Fruit fly (Drosophila melanogaster) whole organism, prepupa: ENCODE results near the gene CG32032.

Experiments used
- CG10631 ChIP-seq: fragments of 200-800 bp; sonication (Bioruptor generic); optimal IDR thresholded peaks from 2 replicates; lab custom pipeline; 2016; ENCODE audit warnings: missing biosample characterization, missing genetic modification characterization
- CG10669 ChIP-seq: fragments of 200-800 bp; sonication (Bioruptor generic); optimal IDR thresholded peaks from 3 replicates; lab custom pipeline; 2018; ENCODE audit warnings: missing biosample characterization, mild to moderate bottlenecking, missing genetic modification characterization, moderate library complexity
- CG11294 ChIP-seq: fragments of 200-800 bp; sonication (Bioruptor generic); IDR thresholded peaks from 2 replicates; pipeline ENCODE4 v1.3.6; 2022; ENCODE audit warnings: missing biosample characterization, missing genetic modification characterization
- CG11762 ChIP-seq: fragments of 200-800 bp; sonication (Bioruptor generic); optimal IDR thresholded peaks from 3 replicates; lab custom pipeline; 2016; ENCODE audit warnings: missing biosample characterization, missing genetic modification characterization; ENCODE audit not compliant: insufficient read depth
- CG15336 ChIP-seq: fragments of 200-800 bp; sonication (Bioruptor generic); IDR thresholded peaks from 2 replicates; pipeline ENCODE4 v1.3.6; 2022; ENCODE audit warnings: missing biosample characterization, missing genetic modification characterization
- CG1621 ChIP-seq: fragments of 200-800 bp; sonication (Bioruptor generic); optimal IDR thresholded peaks from 3 replicates; lab custom pipeline; 2018; ENCODE audit warnings: missing biosample characterization, mild to moderate bottlenecking, missing genetic modification characterization
- CG16779 ChIP-seq: fragments of 200-800 bp; sonication (Bioruptor generic); optimal IDR thresholded peaks from 3 replicates; lab custom pipeline; 2017; ENCODE audit warnings: missing biosample characterization, mild to moderate bottlenecking, missing genetic modification characterization
- CG32006 ChIP-seq: fragments of 200-800 bp; sonication (Bioruptor generic); optimal IDR thresholded peaks from 3 replicates; lab custom pipeline; 2017; ENCODE audit warnings: missing biosample characterization, mild to moderate bottlenecking, missing genetic modification characterization
- CG34406 ChIP-seq: fragments of 200-800 bp; sonication (Bioruptor generic); optimal IDR thresholded peaks from 3 replicates; lab custom pipeline; 2016; ENCODE audit warnings: missing biosample characterization, missing genetic modification characterization
- CG6163 ChIP-seq: fragments of 200-800 bp; sonication (Bioruptor generic); IDR thresholded peaks from 3 replicates; pipeline ENCODE4 v1.3.6; 2022; ENCODE audit warnings: missing biosample characterization, missing genetic modification characterization
- CG6276 ChIP-seq: fragments of 200-800 bp; sonication (Bioruptor generic); optimal IDR thresholded peaks from 2 replicates; lab custom pipeline; 2017; ENCODE audit warnings: missing biosample characterization, mild to moderate bottlenecking, missing genetic modification characterization
- CG6808 ChIP-seq: fragments of 200-800 bp; sonication (Bioruptor generic); optimal IDR thresholded peaks from 3 replicates; lab custom pipeline; 2017; ENCODE audit warnings: missing biosample characterization, missing genetic modification characterization, mild to moderate bottlenecking, moderate library complexity, missing genetic modification reagents
- CG8119 ChIP-seq: fragments of 200-800 bp; sonication (Bioruptor generic); IDR thresholded peaks from 3 replicates; pipeline ENCODE4 v1.3.6; 2022; ENCODE audit warnings: missing biosample characterization, missing genetic modification characterization
- CG8632 ChIP-seq: fragments of 200-800 bp; sonication (Bioruptor generic); optimal IDR thresholded peaks from 3 replicates; lab custom pipeline; 2016; ENCODE audit warnings: missing biosample characterization, missing genetic modification characterization
- Eip78C ChIP-seq: fragments of 200-800 bp; sonication (Bioruptor generic); peaks from one replicate; lab custom pipeline; 2016; ENCODE audit warnings: missing biosample characterization, missing genetic modification characterization
- Ets96B ChIP-seq: fragments of 200-800 bp; optimal IDR thresholded peaks from 2 replicates; lab custom pipeline; 2019; ENCODE audit warnings: missing biosample characterization, mild to moderate bottlenecking, missing genetic modification characterization, moderate library complexity
- Hr38 ChIP-seq: sonication (Bioruptor generic); optimal IDR thresholded peaks from 2 replicates; lab custom pipeline; 2016; ENCODE audit warnings: missing biosample characterization, missing genetic modification characterization
- Hr4 ChIP-seq: fragments of 200-800 bp; sonication (Bioruptor generic); optimal IDR thresholded peaks from 3 replicates; lab custom pipeline; 2016; ENCODE audit warnings: missing biosample characterization, missing genetic modification characterization
- Lpt ChIP-seq: fragments of 200-800 bp; sonication (Bioruptor generic); optimal IDR thresholded peaks from 3 replicates; lab custom pipeline; 2016; ENCODE audit warnings: missing biosample characterization, missing genetic modification characterization
- OdsH ChIP-seq: fragments of 200-800 bp; sonication (Bioruptor generic); optimal IDR thresholded peaks from 3 replicates; lab custom pipeline; 2016; ENCODE audit warnings: missing biosample characterization, missing genetic modification characterization
- Sox102F ChIP-seq: fragments of 200-800 bp; sonication (Bioruptor generic); optimal IDR thresholded peaks from 2 replicates; lab custom pipeline; 2016; ENCODE audit warnings: missing biosample characterization, mild to moderate bottlenecking, missing genetic modification characterization
- Sox14 ChIP-seq: fragments of 200-800 bp; sonication (Bioruptor generic); optimal IDR thresholded peaks from 3 replicates; lab custom pipeline; 2016; ENCODE audit warnings: missing biosample characterization, missing genetic modification characterization
- Sox15 ChIP-seq: fragments of 200-800 bp; sonication (Bioruptor generic); optimal IDR thresholded peaks from 3 replicates; lab custom pipeline; 2016; ENCODE audit warnings: missing biosample characterization, missing genetic modification characterization
- dsx ChIP-seq: fragments of 200-800 bp; optimal IDR thresholded peaks from 3 replicates; lab custom pipeline; 2019; ENCODE audit warnings: missing biosample characterization, mild to moderate bottlenecking, missing genetic modification characterization, moderate library complexity; ENCODE audit not compliant: poor library complexity, severe bottlenecking
- eg ChIP-seq: fragments of 200-800 bp; sonication (Bioruptor generic); IDR thresholded peaks from 3 replicates; pipeline ENCODE4 v1.3.6; 2022; ENCODE audit warnings: missing biosample characterization, missing genetic modification characterization
- fd85E ChIP-seq: fragments of 200-800 bp; sonication (Bioruptor generic); optimal IDR thresholded peaks from 3 replicates; lab custom pipeline; 2016; ENCODE audit warnings: missing biosample characterization, missing genetic modification characterization
- lz ChIP-seq: fragments of 200-800 bp; sonication (Bioruptor generic); optimal IDR thresholded peaks from 3 replicates; lab custom pipeline; 2016; ENCODE audit warnings: missing biosample characterization, missing genetic modification characterization
- salr ChIP-seq, 2 experiments: fragments of 200-800 bp; sonication (Bioruptor generic); optimal IDR thresholded peaks; 3 replicates each; lab custom pipeline; 2016 to 2018; ENCODE audit warnings: missing biosample characterization in 2 of 2, missing genetic modification characterization in 2 of 2, mild to moderate bottlenecking in 1 of 2
- svp ChIP-seq: fragments of 200-800 bp; sonication (Bioruptor generic); peaks from one replicate; lab custom pipeline; 2016; ENCODE audit warnings: missing biosample characterization, missing genetic modification characterization

Gene CG32032

DNA sequence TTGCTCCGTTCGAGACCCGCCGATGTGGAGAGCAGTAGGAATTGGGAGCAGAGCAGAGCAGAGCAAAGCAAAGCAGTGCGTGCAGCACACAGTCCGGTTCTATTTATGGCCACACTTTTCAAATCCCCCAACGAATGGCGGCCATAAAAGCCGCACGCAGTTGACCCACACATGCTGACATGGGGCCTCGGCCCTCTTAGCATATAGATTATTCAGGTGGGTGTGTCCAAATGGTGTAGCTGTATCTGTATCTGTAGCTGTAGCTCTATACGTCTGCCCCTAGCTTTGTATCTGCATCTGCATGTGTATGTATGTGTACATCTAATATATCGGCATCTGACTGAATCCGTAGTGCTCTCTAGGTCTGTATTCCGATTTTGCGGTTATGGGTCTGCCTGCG lies 28.4 kb downstream of the CG32032 start:
- TF ChIP-seq Hr4 (no peak), CG11762 (GFP tag; lab: Kevin White, UChicago) (no peak), CG6163 (GFP tag; lab: Robert Waterston, UW) (no peak), CG1621 (no peak), CG8119 (GFP tag; lab: Robert Waterston, UW) (no peak), CG34406 (GFP tag; lab: Kevin White, UChicago) (no peak), Lpt (GFP tag; lab: Kevin White, UChicago) (no peak)

DNA sequence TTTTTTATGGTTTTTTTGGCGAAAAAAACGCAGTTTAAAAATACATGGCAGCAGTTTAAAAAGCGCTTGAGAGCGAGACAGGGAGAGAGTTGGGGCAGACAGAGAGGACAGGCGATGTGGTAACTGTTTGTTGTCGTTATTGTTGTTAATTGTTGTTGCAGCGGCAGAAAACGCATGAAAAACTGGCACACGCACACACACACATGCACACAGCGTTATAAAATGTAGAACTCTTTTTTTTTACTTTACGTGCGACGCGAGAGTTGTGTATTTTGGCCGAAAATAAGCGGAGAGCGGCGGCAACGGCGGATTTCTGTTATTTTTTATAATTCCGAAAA lies 32.0 kb downstream of the CG32032 start:
- no peak for TF ChIP-seq CG34406 (GFP tag; lab: Kevin White, UChicago)
- TF ChIP-seq CG6163 (GFP tag; lab: Robert Waterston, UW) = 0 out of 3 replicates have a peak, but pooled peaks have one; percentile 9

DNA sequence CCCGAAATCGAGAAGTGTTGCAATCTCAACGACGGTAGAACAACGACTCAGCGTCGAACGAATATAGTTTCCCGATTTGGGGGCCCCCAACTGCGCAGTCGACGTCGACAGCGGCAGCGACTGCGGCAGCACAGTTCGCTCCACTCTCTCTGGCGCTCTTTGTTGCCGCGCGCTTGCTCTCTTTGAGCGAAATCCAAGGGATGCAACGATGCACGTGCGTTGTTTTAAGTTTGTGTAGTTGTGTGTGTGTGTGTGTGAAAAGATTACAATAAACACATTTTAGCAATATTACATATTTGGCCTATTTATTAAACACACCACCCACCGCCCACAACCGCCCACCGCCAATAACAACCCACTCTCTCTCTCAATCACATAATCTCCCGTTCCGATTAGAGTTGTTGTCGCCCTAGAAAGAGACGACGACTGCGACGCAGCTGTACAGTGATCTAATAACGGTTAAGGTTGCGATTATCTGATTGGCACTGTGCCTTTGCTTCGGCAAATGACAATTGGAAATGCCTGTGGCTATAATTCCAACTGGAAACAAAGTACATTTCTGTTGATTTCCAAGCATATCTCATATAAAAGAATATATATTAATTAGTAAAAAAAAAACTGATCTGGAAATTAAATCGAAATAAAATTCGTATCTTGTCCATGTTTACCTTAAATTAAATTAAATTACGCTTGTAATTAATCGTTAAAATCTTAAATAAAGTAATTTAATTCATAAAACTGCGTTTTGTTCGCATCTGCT lies 32.6 kb downstream of the CG32032 start:
- TF ChIP-seq CG8119 (GFP tag; lab: Robert Waterston, UW) = 0 out of 3 replicates have a peak, but pooled peaks have one; percentile 21
- no peak for TF ChIP-seq salr (GFP tag; optimal IDR thresholded peaks at IDR 0.05; lab: Kevin White, UChicago)
- TF ChIP-seq CG16779 = peak; percentile 23
- peak; percentile 18; the same call in 1 of the 3 replicates for TF ChIP-seq CG6163 (GFP tag; lab: Robert Waterston, UW)
- TF ChIP-seq CG15336 = peak; percentile 33; the same call in 1 of the 2 replicates
- TF ChIP-seq lz (GFP tag; lab: Kevin White, UChicago) = no peak
- TF ChIP-seq CG32006 (GFP tag; lab: Kevin White, UChicago) = peak; percentile 47
- TF ChIP-seq eg (GFP tag; lab: Robert Waterston, UW) = peak; percentile 46; the same call in 2 of the 3 replicates
- no peak for TF ChIP-seq OdsH (GFP tag; lab: Kevin White, UChicago)
- no peak for TF ChIP-seq Sox102F (GFP tag; lab: Kevin White, UChicago)
- no peak for TF ChIP-seq CG10631 (GFP tag; lab: Kevin White, UChicago)
- TF ChIP-seq CG6808 (GFP tag; lab: Kevin White, UChicago) = no peak
- TF ChIP-seq fd85E (GFP tag; lab: Kevin White, UChicago) = peak; percentile 18
- peak; percentile 75 for TF ChIP-seq Eip78C
- TF ChIP-seq svp = peak; percentile 63
- no peak for TF ChIP-seq CG6276 (GFP tag; lab: Kevin White, UChicago)
- no peak for TF ChIP-seq Hr38 (GFP tag; lab: Kevin White, UChicago)
- TF ChIP-seq CG11294 (GFP tag; lab: Robert Waterston, UW) = no peak

DNA sequence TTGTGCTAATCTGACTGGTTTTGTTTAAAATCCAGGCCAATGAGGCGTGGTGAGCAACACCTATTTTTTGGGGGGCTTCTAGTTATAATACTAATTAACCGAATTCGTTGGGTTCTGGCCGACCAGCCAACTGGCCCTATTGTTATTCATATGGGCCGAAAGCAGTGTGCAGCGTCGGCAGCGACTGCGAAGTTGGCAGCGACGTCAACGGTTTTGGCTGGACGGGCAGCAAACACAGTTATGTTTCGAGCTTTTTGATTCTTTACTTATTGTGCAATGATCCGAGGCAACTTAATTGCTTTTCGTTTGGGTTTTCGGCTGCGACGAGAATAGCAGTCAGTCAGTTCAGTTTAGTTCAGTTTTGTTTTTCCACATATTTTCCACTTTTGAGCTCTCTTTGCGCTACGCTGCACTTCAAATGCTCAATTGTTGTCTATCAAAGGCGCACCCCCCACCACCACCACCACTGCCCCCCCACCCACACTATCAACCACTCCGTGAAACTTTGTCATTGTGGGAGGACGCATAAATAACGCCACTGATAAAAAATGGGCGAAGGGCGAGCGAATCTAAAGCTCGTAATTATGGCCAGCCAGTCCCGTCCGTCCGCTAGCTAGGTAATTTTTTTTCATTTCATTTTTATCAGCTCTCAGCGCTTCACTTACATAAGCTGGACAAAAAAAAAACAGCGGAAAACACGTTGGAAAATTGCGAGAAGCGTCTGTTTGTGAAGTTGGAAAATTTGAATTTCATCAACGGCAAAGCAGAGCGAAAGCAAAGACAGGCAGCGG lies 33.4 kb downstream of the CG32032 start:
- TF ChIP-seq Eip78C (no peak), eg (GFP tag; lab: Robert Waterston, UW) (no peak), Ets96B (tag; lab: Kevin White, UChicago) (no peak), dsx (GFP tag; lab: Kevin White, UChicago) (no peak), CG10669 (GFP tag; lab: Kevin White, UChicago) (no peak), fd85E (GFP tag; lab: Kevin White, UChicago) (no peak), salr (GFP tag; optimal IDR thresholded peaks at IDR 0.05; lab: Kevin White, UChicago) (no peak), Sox14 (GFP tag; lab: Kevin White, UChicago) (no peak), CG8632 (GFP tag; lab: Kevin White, UChicago) (no peak), CG1621 (no peak), CG11762 (GFP tag; lab: Kevin White, UChicago) (no peak), Sox15 (GFP tag; lab: Kevin White, UChicago) (no peak), CG15336 (no peak), CG32006 (GFP tag; lab: Kevin White, UChicago) (no peak)
- TF ChIP-seq, all 60 proteins: peak for 0
